Worm (Caenorhabditis elegans) whole organism, L2 larva: ENCODE data around the gene anmt-1.

Experiments used
- C34F6.9 ChIP-seq: fragments of 150-350 bp; optimal IDR thresholded peaks from 2 replicates; lab custom pipeline; 2014; ENCODE audit warnings: missing biosample characterization, missing genetic modification characterization
- F13H6.1 ChIP-seq: sonication (generic microtip); optimal IDR thresholded peaks from 2 replicates; lab custom pipeline; 2016; ENCODE audit warnings: missing genetic modification characterization, missing compliant biosample characterization
- ZK546.5 ChIP-seq: sonication (generic microtip); optimal IDR thresholded peaks from 2 replicates; lab custom pipeline; 2017; ENCODE audit warnings: missing biosample characterization, missing genetic modification characterization
- aly-2 ChIP-seq: fragments of 150-350 bp; optimal IDR thresholded peaks from 2 replicates; lab custom pipeline; 2014; ENCODE audit warnings: missing biosample characterization, missing genetic modification characterization
- ama-1 ChIP-seq: fragments of 150-350 bp; optimal IDR thresholded peaks from 2 replicates; lab custom pipeline; 2018; ENCODE audit warnings: inconsistent platforms
- blmp-1 ChIP-seq: sonication (generic microtip); optimal IDR thresholded peaks from 2 replicates; lab custom pipeline; 2017; ENCODE audit warnings: missing genetic modification characterization, mild to moderate bottlenecking, missing compliant biosample characterization, antibody characterized with exemption, moderate library complexity; ENCODE audit not compliant: insufficient read depth
- crh-2 ChIP-seq: sonication (generic microtip); optimal IDR thresholded peaks from 2 replicates; lab custom pipeline; 2017; ENCODE audit warnings: missing biosample characterization, missing genetic modification characterization
- dmd-4 ChIP-seq: sonication (generic microtip); optimal IDR thresholded peaks from 2 replicates; lab custom pipeline; 2017; ENCODE audit warnings: missing biosample characterization, missing genetic modification characterization
- elt-3 ChIP-seq: sonication (generic microtip); optimal IDR thresholded peaks from 2 replicates; lab custom pipeline; 2017; ENCODE audit warnings: missing biosample characterization, missing genetic modification characterization
- fos-1 ChIP-seq: fragments of 150-350 bp; optimal IDR thresholded peaks from 2 replicates; lab custom pipeline; 2014; ENCODE audit warnings: missing biosample characterization, missing genetic modification characterization
- lin-11 ChIP-seq: fragments of 150-350 bp; sonication (generic microtip); optimal IDR thresholded peaks from 2 replicates; lab custom pipeline; 2014; ENCODE audit warnings: missing biosample characterization, missing genetic modification characterization, inconsistent platforms, mixed read lengths
- lin-13 ChIP-seq: fragments of 150-350 bp; optimal IDR thresholded peaks from 2 replicates; lab custom pipeline; 2014; ENCODE audit warnings: missing biosample characterization, missing genetic modification reagents, missing genetic modification characterization
- lsy-2 ChIP-seq, 2 experiments: fragments of 150-350 bp in 1 of 2; sonication (generic microtip) in 1 of 2; optimal IDR thresholded peaks; 2 replicates each; lab custom pipeline; 2014 to 2017; ENCODE audit warnings: missing biosample characterization in 2 of 2, missing genetic modification characterization in 2 of 2
- mab-5 ChIP-seq: fragments of 150-350 bp; optimal IDR thresholded peaks from 2 replicates; lab custom pipeline; 2014; ENCODE audit warnings: missing biosample characterization, missing genetic modification characterization
- mbf-1 ChIP-seq: sonication (generic microtip); optimal IDR thresholded peaks from 2 replicates; lab custom pipeline; 2017; ENCODE audit warnings: missing biosample characterization, missing genetic modification characterization
- mdl-1 ChIP-seq, 2 experiments: fragments of 150-350 bp in 1 of 2; sonication (generic microtip) in 1 of 2; optimal IDR thresholded peaks; 2 replicates each; lab custom pipeline; 2017; ENCODE audit warnings: missing biosample characterization in 2 of 2, missing genetic modification characterization in 2 of 2
- nhr-10 ChIP-seq: sonication (generic microtip); optimal IDR thresholded peaks from 2 replicates; lab custom pipeline; 2017; ENCODE audit warnings: missing biosample characterization, missing genetic modification characterization
- nhr-11 ChIP-seq: fragments of 150-350 bp; optimal IDR thresholded peaks from 2 replicates; lab custom pipeline; 2014; ENCODE audit warnings: missing biosample characterization, missing genetic modification characterization
- nhr-129 ChIP-seq: fragments of 150-350 bp; optimal IDR thresholded peaks from 2 replicates; lab custom pipeline; 2014; ENCODE audit warnings: missing biosample characterization, missing genetic modification characterization
- nhr-21 ChIP-seq: fragments of 150-350 bp; optimal IDR thresholded peaks from 2 replicates; lab custom pipeline; 2014; ENCODE audit warnings: missing biosample characterization, missing genetic modification characterization
- nhr-237 ChIP-seq: fragments of 150-350 bp; optimal IDR thresholded peaks from 2 replicates; lab custom pipeline; 2014; ENCODE audit warnings: missing biosample characterization, missing genetic modification characterization
- nhr-6 ChIP-seq: fragments of 150-350 bp; optimal IDR thresholded peaks from 2 replicates; lab custom pipeline; 2014; ENCODE audit warnings: missing biosample characterization, missing genetic modification characterization
- sma-3 ChIP-seq: sonication (generic microtip); optimal IDR thresholded peaks from 2 replicates; lab custom pipeline; 2016; ENCODE audit warnings: missing genetic modification reagents, missing genetic modification characterization, missing compliant biosample characterization
- sma-9 ChIP-seq, 2 experiments: fragments of 150-350 bp in 1 of 2; sonication (generic microtip) in 1 of 2; optimal IDR thresholded peaks; 2 replicates each; lab custom pipeline; 2014 to 2016; ENCODE audit warnings: missing genetic modification characterization in 2 of 2, mild to moderate bottlenecking in 1 of 2, missing biosample characterization in 1 of 2, missing compliant biosample characterization in 1 of 2, missing genetic modification reagents in 1 of 2, moderate library complexity in 1 of 2
- unc-55 ChIP-seq: fragments of 150-350 bp; sonication (generic microtip); optimal IDR thresholded peaks from 3 replicates; lab custom pipeline; 2014; ENCODE audit warnings: missing biosample characterization, missing genetic modification reagents, missing genetic modification characterization
- zag-1 ChIP-seq: fragments of 150-350 bp; optimal IDR thresholded peaks from 2 replicates; lab custom pipeline; 2014; ENCODE audit warnings: missing biosample characterization, missing genetic modification characterization
- ztf-1 ChIP-seq: fragments of 200-800 bp; sonication (Bioruptor generic); conservative IDR thresholded peaks from 2 replicates; pipeline ENCODE4 v1.3.6; 2022; ENCODE audit warnings: missing genetic modification characterization, missing compliant biosample characterization
- ztf-11 ChIP-seq: sonication (generic microtip); optimal IDR thresholded peaks from 2 replicates; lab custom pipeline; 2017; ENCODE audit warnings: missing biosample characterization, missing genetic modification characterization
- ztf-4 ChIP-seq: fragments of 150-350 bp; optimal IDR thresholded peaks from 2 replicates; lab custom pipeline; 2014; ENCODE audit warnings: missing biosample characterization, missing genetic modification characterization

anmt-1 gene

DNA sequence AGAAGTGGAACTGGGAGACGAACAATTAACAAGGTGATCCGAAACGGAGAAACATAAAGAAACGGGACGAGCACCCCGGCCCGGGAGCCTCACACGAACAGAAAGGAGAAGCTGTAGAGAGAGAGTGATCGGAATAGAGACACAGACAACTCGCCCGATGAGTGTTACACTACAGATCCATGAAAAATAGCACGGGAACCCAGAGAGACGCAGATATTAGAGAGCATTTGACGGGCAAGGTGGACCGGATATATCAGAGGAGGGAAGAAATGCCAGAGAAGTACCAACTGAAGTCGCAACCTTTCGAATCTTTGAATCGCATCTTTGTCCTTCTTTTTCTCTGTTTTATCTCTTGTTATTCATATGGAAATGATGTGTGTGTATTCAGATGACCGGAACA, at the start of gene anmt-1:
Gene anmt-1 (plus strand): TSS at position 388 of the 400 bp plus-strand sequence.
- TF ChIP-seq F13H6.1 (peak; percentile 61), nhr-6 (no peak), nhr-129 (tag; lab: Kevin White, UChicago) (peak; percentile 22)

DNA sequence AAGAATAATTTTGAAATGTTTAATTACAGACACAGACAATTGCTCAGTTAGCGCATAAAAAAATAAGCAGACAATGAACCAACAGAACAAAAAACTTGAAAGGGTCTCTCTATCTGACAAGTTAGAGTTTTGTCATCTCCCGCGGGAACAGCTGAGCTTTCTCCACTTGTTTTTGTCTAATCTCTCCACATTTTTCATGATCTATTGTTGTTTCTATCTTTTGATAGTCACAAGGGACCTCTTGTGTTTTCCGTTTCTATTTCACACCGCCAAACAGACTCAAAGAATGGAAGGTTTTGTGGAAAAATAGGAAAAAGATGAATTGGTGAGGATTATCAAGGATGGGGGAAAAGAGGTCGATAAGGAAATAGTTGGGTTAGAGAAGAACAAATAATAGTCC, 47.8 kb upstream of the anmt-1 start:
- peak; percentile 23 for TF ChIP-seq crh-2 (tag; lab: Kevin White, UChicago)
- TF ChIP-seq C34F6.9 (tag; lab: Kevin White, UChicago) = peak; percentile 36
- peak; percentile 27 for TF ChIP-seq nhr-129 (tag; lab: Kevin White, UChicago)
- no peak for TF ChIP-seq lin-11
- TF ChIP-seq ztf-11 = no peak
- peak; percentile 15 for TF ChIP-seq unc-55 (GFP tag; lab: Kevin White, UChicago)
- TF ChIP-seq mab-5 (tag; lab: Kevin White, UChicago) = peak; percentile 78
- TF ChIP-seq lsy-2 (tag; optimal IDR thresholded peaks at IDR 0.05; lab: Kevin White, UChicago) = peak in 1 of 2 experiments; percentile 52

DNA sequence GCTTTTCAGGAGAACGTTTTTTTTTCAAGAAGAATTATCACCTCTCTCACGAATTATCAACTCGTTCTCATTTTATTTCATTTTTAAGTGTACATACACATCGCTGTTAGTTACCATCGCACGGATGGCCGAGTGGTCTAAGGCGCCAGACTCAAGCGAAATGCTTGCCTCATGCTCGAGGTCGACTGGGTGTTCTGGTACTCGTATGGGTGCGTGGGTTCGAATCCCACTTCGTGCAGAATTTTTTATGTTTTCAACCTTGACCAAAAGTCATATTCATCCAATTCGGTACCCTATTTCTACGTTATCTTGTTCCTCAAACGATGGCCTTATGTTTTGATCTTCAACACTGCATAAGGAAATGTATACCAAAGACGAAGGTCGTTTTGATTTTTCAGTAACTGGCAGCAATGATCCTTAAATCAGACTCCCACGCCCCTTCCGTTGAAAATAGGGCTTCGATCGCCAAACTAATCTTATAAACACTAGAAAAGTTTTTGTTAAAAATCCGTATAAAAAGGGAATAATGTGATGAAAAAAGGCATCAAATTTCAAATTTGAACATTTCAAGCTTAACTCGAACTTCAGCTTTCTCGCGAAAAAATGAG, 45.3 kb upstream of the anmt-1 start, which contains the start of gene fip-1:
Gene fip-1 (plus strand): TSS at position 558 of the 608 bp plus-strand sequence.
- TF ChIP-seq blmp-1 (tag; lab: Kevin White, UChicago) = no peak
- no peak for TF ChIP-seq dmd-4 (tag; lab: Kevin White, UChicago)
- TF ChIP-seq sma-3 (GFP tag; lab: Kevin White, UChicago) = peak; percentile 44
- no peak for TF ChIP-seq ztf-4 (tag; lab: Kevin White, UChicago)
- no peak for TF ChIP-seq nhr-11 (tag; lab: Kevin White, UChicago)
- no peak for TF ChIP-seq nhr-237 (tag; lab: Kevin White, UChicago)
- no peak for TF ChIP-seq ZK546.5 (tag; lab: Kevin White, UChicago)
- no peak for TF ChIP-seq mdl-1 (tag; optimal IDR thresholded peaks at IDR 0.05; lab: Kevin White, UChicago)
- no peak for TF ChIP-seq ama-1 (lab: Kevin White, UChicago)
- TF ChIP-seq sma-9 (GFP tag; optimal IDR thresholded peaks at IDR 0.05; lab: Kevin White, UChicago) = no peak
- no peak for TF ChIP-seq sma-9 (tag; optimal IDR thresholded peaks at IDR 0.05; lab: Kevin White, UChicago)
- no peak for TF ChIP-seq lsy-2 (tag; optimal IDR thresholded peaks at IDR 0.05; lab: Kevin White, UChicago)
- TF ChIP-seq fos-1 = peak; percentile 16
- no peak for TF ChIP-seq unc-55 (GFP tag; lab: Kevin White, UChicago)
- TF ChIP-seq lin-13 (GFP tag; lab: Kevin White, UChicago) = no peak
- TF ChIP-seq elt-3 (tag; lab: Kevin White, UChicago) = no peak

DNA sequence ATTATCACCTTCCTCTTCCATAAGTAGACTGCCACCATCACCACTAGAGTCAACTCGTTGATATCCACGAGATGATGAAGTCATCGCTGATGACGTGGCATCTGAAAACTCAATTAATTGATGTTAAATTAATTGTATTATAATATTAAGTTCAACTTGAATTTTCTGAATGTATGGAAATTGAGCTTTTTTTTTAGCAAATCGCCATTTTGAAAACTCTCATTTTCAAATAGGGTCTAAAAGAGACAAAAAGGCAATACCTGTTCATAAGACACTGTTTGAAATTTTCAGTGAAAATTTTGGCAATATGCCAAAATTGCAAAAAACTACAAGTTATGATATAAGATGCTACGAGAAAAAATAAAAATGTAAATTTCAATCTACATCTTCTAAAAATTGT, 41.0 kb upstream of the anmt-1 start, which contains the start of gene twk-7:
Gene twk-7 (minus strand): TSS at position 101 of the 400 bp plus-strand sequence.
- TF ChIP-seq zag-1 (no peak), blmp-1 (tag; lab: Kevin White, UChicago) (no peak), mab-5 (tag; lab: Kevin White, UChicago) (no peak), nhr-21 (tag; lab: Kevin White, UChicago) (no peak), aly-2 (no peak), unc-55 (GFP tag; lab: Kevin White, UChicago) (no peak), ZK546.5 (tag; lab: Kevin White, UChicago) (no peak), sma-3 (GFP tag; lab: Kevin White, UChicago) (no peak), ama-1 (lab: Kevin White, UChicago) (no peak)

DNA sequence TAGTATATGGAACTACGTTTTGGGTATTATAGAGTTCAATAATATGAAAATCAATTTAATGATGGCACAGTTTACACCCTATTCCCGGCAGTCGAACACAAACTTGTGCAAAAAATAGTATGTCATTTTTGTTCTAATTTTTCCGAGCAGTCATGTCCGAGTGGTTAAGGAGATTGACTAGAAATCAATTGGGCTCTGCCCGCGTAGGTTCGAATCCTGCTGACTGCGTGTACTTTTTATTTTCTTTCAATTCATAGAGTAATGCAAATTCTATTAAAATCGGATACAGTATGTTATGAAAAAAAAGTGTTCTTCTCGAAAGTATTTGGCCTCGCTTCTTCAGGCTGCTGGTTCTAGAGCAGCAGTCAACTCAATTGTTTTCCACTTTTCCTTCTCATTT, 38.6 kb upstream of the anmt-1 start:
- TF ChIP-seq sma-9 (GFP tag; optimal IDR thresholded peaks at IDR 0.05; lab: Kevin White, UChicago) (peak; percentile 9), sma-9 (tag; optimal IDR thresholded peaks at IDR 0.05; lab: Kevin White, UChicago) (no peak), ztf-1 (GFP tag; lab: Robert Waterston, UW) (no peak), fos-1 (peak; percentile 32), nhr-237 (tag; lab: Kevin White, UChicago) (no peak)

DNA sequence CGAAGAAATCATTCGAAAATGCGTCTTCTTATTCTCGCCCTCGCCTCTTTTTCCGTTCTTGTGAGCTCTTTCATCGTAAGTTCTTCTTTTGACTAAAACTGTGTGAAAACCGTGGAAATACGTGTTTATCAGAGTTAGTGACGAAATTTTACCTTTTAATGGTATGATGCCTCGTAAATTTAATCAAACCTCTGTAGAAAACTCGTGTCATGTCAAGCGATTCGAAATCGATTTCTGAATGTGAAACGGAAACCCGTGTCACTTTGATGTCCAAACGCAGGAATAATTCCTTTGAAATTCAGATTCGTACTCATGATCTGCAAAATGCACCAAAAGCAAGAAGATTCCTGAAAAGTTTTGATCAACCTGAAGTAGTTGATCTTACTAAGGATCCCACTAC, 36.0 kb upstream of the anmt-1 start, which contains the start of gene F22B7.3:
Gene F22B7.3 (plus strand): TSS at position 301 of the 400 bp plus-strand sequence.
- TF ChIP-seq F13H6.1 (no peak), nhr-10 (tag; lab: Kevin White, UChicago) (no peak), mbf-1 (no peak)
